Worm (Caenorhabditis elegans) whole organism, L3 larva: Measurements from ENCODE around the gene cmd-1.
"Not testable (repeated sequence)": the region's sequence is repeated elsewhere in the genome, so short reads cannot be mapped to it uniquely, and the experiment has no call there.

Experiments used
- aly-2 ChIP-seq: fragments of 150-350 bp; optimal IDR thresholded peaks from 2 replicates; lab custom pipeline; 2014; ENCODE audit warnings: missing biosample characterization, missing genetic modification characterization
- ama-1 ChIP-seq: fragments of 150-350 bp; optimal IDR thresholded peaks from 2 replicates; lab custom pipeline; 2018
- egl-5 ChIP-seq: fragments of 150-350 bp; optimal IDR thresholded peaks from 2 replicates; lab custom pipeline; 2017; ENCODE audit warnings: missing biosample characterization, missing genetic modification reagents, missing genetic modification characterization, inconsistent platforms
- fkh-2 ChIP-seq: fragments of 150-350 bp; optimal IDR thresholded peaks from 2 replicates; lab custom pipeline; 2014; ENCODE audit warnings: missing biosample characterization, missing genetic modification reagents, missing genetic modification characterization
- fos-1 ChIP-seq: fragments of 150-350 bp; optimal IDR thresholded peaks from 2 replicates; lab custom pipeline; 2014; ENCODE audit warnings: missing biosample characterization, missing genetic modification characterization
- nhr-28 ChIP-seq: fragments of 150-350 bp; optimal IDR thresholded peaks from 2 replicates; lab custom pipeline; 2014; ENCODE audit warnings: missing biosample characterization, missing genetic modification characterization
- skn-1 ChIP-seq: fragments of 150-350 bp; optimal IDR thresholded peaks from 2 replicates; lab custom pipeline; 2014; ENCODE audit warnings: missing biosample characterization, missing genetic modification characterization
- unc-39 ChIP-seq: sonication (generic microtip); optimal IDR thresholded peaks from 4 replicates; lab custom pipeline; 2017; ENCODE audit warnings: missing biosample characterization, missing genetic modification characterization
- unc-62 ChIP-seq: fragments of 150-350 bp; sonication (generic microtip); optimal IDR thresholded peaks from 4 replicates; lab custom pipeline; 2014; ENCODE audit warnings: missing biosample characterization, missing genetic modification reagents, missing genetic modification characterization
- ztf-4 ChIP-seq: fragments of 150-350 bp; optimal IDR thresholded peaks from 2 replicates; lab custom pipeline; 2014; ENCODE audit warnings: missing biosample characterization, missing genetic modification characterization

ce11 chrV:1197064-1197724 is 41.1 kb downstream of the cmd-1 start:
- not testable (repeated sequence) for TF ChIP-seq egl-5; ama-1 (lab: Kevin White, UChicago); skn-1 (tag; lab: Kevin White, UChicago); aly-2; ztf-4 (tag; lab: Kevin White, UChicago); unc-62 (GFP tag; lab: Kevin White, UChicago); nhr-28 (tag; lab: Kevin White, UChicago); fos-1 (tag; lab: Kevin White, UChicago); unc-39 (tag; lab: Kevin White, UChicago); fkh-2 (tag; lab: Kevin White, UChicago)
